Worm (Caenorhabditis elegans): ENCODE measurements around the gene W06F12.3.

ce11 chrIII:13697822-13698221 is 37.0 kb upstream of the W06F12.3 start:
- TF ChIP-seq K11D2.4 (GFP tag; IDR thresholded peaks at IDR 0.05) (no peak), unc-130 (GFP tag; optimal IDR thresholded peaks at IDR 0.05) (no peak), F52B5.7 (tag; optimal IDR thresholded peaks at IDR 0.05) (no peak), efl-1 (GFP tag; optimal IDR thresholded peaks at IDR 0.05) (no peak), nfya-1 (tag; optimal IDR thresholded peaks at IDR 0.05; ENCODE audit: borderline replicate concordance, insufficient read depth) (no peak)

Data from whole organism, young adult.